Fruit fly (Drosophila melanogaster): ENCODE measurements around the gene CG31752.

DNA sequence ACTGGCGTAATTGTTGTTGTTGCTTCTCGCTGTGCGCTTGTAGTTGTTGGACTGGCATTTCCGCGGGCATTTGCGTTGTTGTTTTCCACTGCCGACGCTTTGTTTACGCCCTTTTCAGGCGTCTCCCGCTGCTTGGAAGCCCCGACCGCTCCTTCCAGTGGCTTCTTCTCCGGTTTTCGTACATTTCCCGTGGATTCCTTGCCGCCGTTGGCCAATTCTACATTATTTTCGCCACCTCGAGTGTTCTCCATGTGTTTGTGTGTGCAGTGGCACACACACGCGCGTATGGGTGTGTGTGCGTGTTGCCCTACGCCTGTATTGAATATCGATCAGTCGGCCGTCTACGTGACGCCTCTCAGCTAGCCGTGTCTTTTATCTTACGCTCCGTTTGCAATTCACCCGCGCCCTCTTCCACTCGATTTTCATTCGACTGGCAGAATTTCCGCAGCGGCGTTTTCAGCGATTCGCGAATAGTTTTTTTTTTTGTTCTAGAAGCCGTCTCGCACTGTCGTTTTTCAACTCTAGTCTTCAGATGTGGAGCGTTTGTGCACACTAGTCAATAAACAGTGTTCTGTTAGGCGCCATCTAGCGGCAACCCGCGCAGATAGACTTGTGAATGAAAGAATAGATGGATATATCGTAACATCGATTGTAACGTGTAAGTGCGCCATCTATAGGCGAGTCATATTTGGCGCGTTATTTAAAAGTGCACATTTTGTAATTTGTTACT, 1.8 kb downstream of the CG31752 start, which contains the start of gene CG10600:
- no peak for TF ChIP-seq Dll (optimal IDR thresholded peaks at IDR 0.05)
- no peak for TF ChIP-seq CG8478 (optimal IDR thresholded peaks at IDR 0.05)

Data from whole organism.